Fruit fly (Drosophila melanogaster) whole organism, embryonic: ENCODE results near the gene CG17768.

ENCODE experiments used
- Ada2b ChIP-seq: fragments of 200-800 bp; sonication (Bioruptor generic); IDR thresholded peaks from 2 replicates; pipeline ENCODE4 v1.3.6; 2022; ENCODE audit warnings: missing biosample characterization, missing genetic modification characterization
- Adf1 ChIP-seq: fragments of 200-800 bp; sonication (Bioruptor generic); IDR thresholded peaks from 2 replicates; pipeline ENCODE4 v1.3.6; 2022; ENCODE audit warnings: missing biosample characterization, missing genetic modification characterization
- Antp ChIP-seq: fragments of 200-800 bp; sonication (Bioruptor generic); optimal IDR thresholded peaks from 3 replicates; lab custom pipeline; 2016; ENCODE audit warnings: missing biosample characterization, missing genetic modification characterization
- Atf3 ChIP-seq: fragments of 200-800 bp; sonication (Bioruptor generic); optimal IDR thresholded peaks from 3 replicates; lab custom pipeline; 2016; ENCODE audit warnings: missing biosample characterization, missing genetic modification characterization
- Atf6 ChIP-seq: fragments of 200-800 bp; sonication (Bioruptor generic); IDR thresholded peaks from 2 replicates; pipeline ENCODE4 v1.3.6; 2022; ENCODE audit warnings: missing biosample characterization, missing genetic modification characterization
- CG1024 ChIP-seq: fragments of 200-800 bp; sonication (Bioruptor generic); IDR thresholded peaks from 2 replicates; pipeline ENCODE4 v1.3.6; 2022; ENCODE audit warnings: missing biosample characterization, missing genetic modification characterization
- CG12155 ChIP-seq: fragments of 200-800 bp; sonication (Bioruptor generic); optimal IDR thresholded peaks from 3 replicates; lab custom pipeline; 2016; ENCODE audit warnings: missing biosample characterization, missing genetic modification characterization
- CG12659 ChIP-seq: fragments of 200-800 bp; sonication (Bioruptor generic); optimal IDR thresholded peaks from 3 replicates; lab custom pipeline; 2017; ENCODE audit warnings: mild to moderate bottlenecking, missing biosample characterization, missing genetic modification reagents, missing genetic modification characterization
- CG13123 ChIP-seq: fragments of 200-800 bp; sonication (Bioruptor generic); optimal IDR thresholded peaks from 2 replicates; lab custom pipeline; 2016; ENCODE audit warnings: missing biosample characterization, missing genetic modification characterization
- CG1602 ChIP-seq: fragments of 200-800 bp; sonication (Bioruptor generic); optimal IDR thresholded peaks from 3 replicates; lab custom pipeline; 2016; ENCODE audit warnings: missing biosample characterization, missing genetic modification characterization
- CG17385 ChIP-seq: fragments of 200-800 bp; sonication (Bioruptor generic); optimal IDR thresholded peaks from 3 replicates; lab custom pipeline; 2018; ENCODE audit warnings: missing biosample characterization, mild to moderate bottlenecking, missing genetic modification characterization
- CG17802 ChIP-seq: fragments of 200-800 bp; sonication (Bioruptor generic); optimal IDR thresholded peaks from 2 replicates; lab custom pipeline; 2018; ENCODE audit warnings: missing biosample characterization, mild to moderate bottlenecking, missing genetic modification characterization, moderate library complexity
- CG2889 ChIP-seq: fragments of 200-800 bp; sonication (Bioruptor generic); IDR thresholded peaks from 3 replicates; pipeline ENCODE4 v1.3.6; 2022; ENCODE audit warnings: missing biosample characterization, missing genetic modification characterization
- CG6175 ChIP-seq: fragments of 200-800 bp; sonication (Bioruptor generic); IDR thresholded peaks from 3 replicates; pipeline ENCODE4 v1.3.6; 2022; ENCODE audit warnings: missing biosample characterization, missing genetic modification characterization
- CG6791 ChIP-seq: fragments of 200-800 bp; sonication (Bioruptor generic); IDR thresholded peaks from 3 replicates; pipeline ENCODE4 v1.3.6; 2022; ENCODE audit warnings: missing biosample characterization, missing genetic modification characterization; ENCODE audit not compliant: partially characterized antibody
- CG7556 ChIP-seq: fragments of 200-800 bp; sonication (Bioruptor generic); optimal IDR thresholded peaks from 2 replicates; lab custom pipeline; 2017; ENCODE audit warnings: missing biosample characterization, mild to moderate bottlenecking, missing genetic modification characterization
- CG8359 ChIP-seq: fragments of 200-800 bp; sonication (Bioruptor generic); optimal IDR thresholded peaks from 2 replicates; lab custom pipeline; 2017; ENCODE audit warnings: missing biosample characterization, mild to moderate bottlenecking, missing genetic modification characterization, borderline replicate concordance
- CG8765 ChIP-seq: fragments of 200-800 bp; sonication (Bioruptor generic); IDR thresholded peaks from 2 replicates; pipeline ENCODE4 v1.3.6; 2022; ENCODE audit warnings: missing biosample characterization, missing genetic modification characterization
- CG8944 ChIP-seq: fragments of 200-800 bp; sonication (Bioruptor generic); optimal IDR thresholded peaks from 3 replicates; lab custom pipeline; 2016; ENCODE audit warnings: missing biosample characterization, missing genetic modification characterization
- Camta ChIP-seq: fragments of 200-800 bp; sonication (Bioruptor generic); optimal IDR thresholded peaks from 2 replicates; lab custom pipeline; 2016; ENCODE audit warnings: missing biosample characterization, missing genetic modification characterization
- Eip74EF ChIP-seq, 2 experiments: fragments of 200-800 bp in 1 of 2; fragments of >200 bp in 1 of 2; sonication (Bioruptor generic) in 1 of 2; optimal IDR thresholded peaks; 2 replicates each; lab custom pipeline; 2017 to 2019; ENCODE audit warnings: missing biosample characterization in 2 of 2, missing genetic modification characterization in 2 of 2, mild to moderate bottlenecking in 1 of 2, moderate library complexity in 1 of 2
- Fer1 ChIP-seq: fragments of 200-800 bp; sonication (Bioruptor generic); optimal IDR thresholded peaks from 2 replicates; lab custom pipeline; 2017; ENCODE audit warnings: missing biosample characterization, mild to moderate bottlenecking, missing genetic modification characterization
- HLH4C ChIP-seq: fragments of 200-800 bp; sonication (Bioruptor generic); IDR thresholded peaks from 3 replicates; pipeline ENCODE4 v1.3.6; 2022; ENCODE audit warnings: missing biosample characterization, missing genetic modification characterization; ENCODE audit not compliant: partially characterized antibody
- Hey ChIP-seq: fragments of 200-800 bp; sonication (Bioruptor generic); optimal IDR thresholded peaks from 3 replicates; lab custom pipeline; 2018; ENCODE audit warnings: missing biosample characterization, mild to moderate bottlenecking, missing genetic modification characterization
- HmgD ChIP-seq: fragments of 200-800 bp; sonication (Bioruptor generic); optimal IDR thresholded peaks from 3 replicates; lab custom pipeline; 2016; ENCODE audit warnings: missing biosample characterization, missing genetic modification characterization
- HmgZ ChIP-seq: fragments of 200-800 bp; sonication (Bioruptor generic); optimal IDR thresholded peaks from 2 replicates; lab custom pipeline; 2018; ENCODE audit warnings: missing biosample characterization, mild to moderate bottlenecking, missing genetic modification characterization
- Lhr ChIP-seq: fragments of 200-800 bp; sonication (Bioruptor generic); optimal IDR thresholded peaks from 3 replicates; lab custom pipeline; 2017; ENCODE audit warnings: mild to moderate bottlenecking, missing biosample characterization, missing genetic modification reagents, missing genetic modification characterization
- Mrtf ChIP-seq: fragments of 200-800 bp; sonication (Bioruptor generic); IDR thresholded peaks from 3 replicates; pipeline ENCODE4 v1.3.6; 2022; ENCODE audit warnings: missing biosample characterization, missing genetic modification characterization
- NK7.1 ChIP-seq: fragments of 200-800 bp; sonication (Bioruptor generic); optimal IDR thresholded peaks from 3 replicates; lab custom pipeline; 2016; ENCODE audit warnings: missing biosample characterization, missing genetic modification characterization
- Nf-YC ChIP-seq: fragments of 200-800 bp; optimal IDR thresholded peaks from 3 replicates; lab custom pipeline; 2019; ENCODE audit warnings: missing biosample characterization, mild to moderate bottlenecking, missing genetic modification characterization, moderate library complexity
- ac ChIP-seq: fragments of 200-800 bp; sonication (Bioruptor generic); optimal IDR thresholded peaks from 3 replicates; lab custom pipeline; 2017; ENCODE audit warnings: missing biosample characterization, mild to moderate bottlenecking, missing genetic modification characterization
- amos ChIP-seq: fragments of 200-800 bp; sonication (Bioruptor generic); IDR thresholded peaks from 2 replicates; pipeline ENCODE4 v1.3.6; 2022; ENCODE audit warnings: missing biosample characterization, missing genetic modification characterization; ENCODE audit not compliant: partially characterized antibody
- ash1 ChIP-seq: fragments of 200-800 bp; sonication (Bioruptor generic); optimal IDR thresholded peaks from 2 replicates; lab custom pipeline; 2018; ENCODE audit warnings: missing biosample characterization, mild to moderate bottlenecking, missing genetic modification characterization
- bigmax ChIP-seq: fragments of 200-800 bp; sonication (Bioruptor generic); optimal IDR thresholded peaks from 2 replicates; lab custom pipeline; 2018; ENCODE audit warnings: missing biosample characterization, mild to moderate bottlenecking, missing genetic modification characterization
- br ChIP-seq: fragments of >200 bp; optimal IDR thresholded peaks from 2 replicates; lab custom pipeline; 2017
- bsh ChIP-seq, 2 experiments: fragments of 200-800 bp; sonication (Bioruptor generic); optimal IDR thresholded peaks; 2 replicates each; lab custom pipeline; 2017 to 2018; ENCODE audit warnings: mild to moderate bottlenecking in 2 of 2, missing biosample characterization in 2 of 2, missing genetic modification characterization in 2 of 2, moderate library complexity in 1 of 2
- dan ChIP-seq: fragments of 200-800 bp; sonication (Bioruptor generic); IDR thresholded peaks from 2 replicates; pipeline ENCODE4 v1.3.6; 2022; ENCODE audit warnings: missing biosample characterization, missing genetic modification characterization
- ems ChIP-seq: fragments of 200-800 bp; sonication (Bioruptor generic); optimal IDR thresholded peaks from 3 replicates; lab custom pipeline; 2016; ENCODE audit warnings: missing biosample characterization, missing genetic modification characterization
- gce ChIP-seq: fragments of 200-800 bp; sonication (Bioruptor generic); IDR thresholded peaks from 3 replicates; pipeline ENCODE4 v1.3.6; 2022; ENCODE audit warnings: missing biosample characterization, missing genetic modification characterization
- gsb ChIP-seq: fragments of 200-800 bp; sonication (Bioruptor generic); IDR thresholded peaks from 2 replicates; pipeline ENCODE4 v1.3.6; 2022; ENCODE audit warnings: missing biosample characterization, missing genetic modification characterization
- insv ChIP-seq, 2 experiments: fragments of 200-800 bp; sonication (Bioruptor generic); optimal IDR thresholded peaks; 3 replicates each; lab custom pipeline; 2016 to 2018; ENCODE audit warnings: missing biosample characterization in 2 of 2, missing genetic modification characterization in 2 of 2
- jigr1 ChIP-seq: fragments of 200-800 bp; sonication (Bioruptor generic); IDR thresholded peaks from 3 replicates; pipeline ENCODE4 v1.3.6; 2022; ENCODE audit warnings: missing biosample characterization, missing genetic modification characterization
- mam ChIP-seq: fragments of 200-800 bp; sonication (Bioruptor generic); optimal IDR thresholded peaks from 3 replicates; lab custom pipeline; 2016; ENCODE audit warnings: missing biosample characterization, missing genetic modification characterization
- odd ChIP-seq: fragments of 200-800 bp; sonication (Bioruptor generic); optimal IDR thresholded peaks from 2 replicates; lab custom pipeline; 2017; ENCODE audit warnings: missing biosample characterization, mild to moderate bottlenecking, missing genetic modification characterization
- onecut ChIP-seq: fragments of 200-800 bp; sonication (Bioruptor generic); IDR thresholded peaks from 2 replicates; pipeline ENCODE4 v1.3.6; 2022; ENCODE audit warnings: missing biosample characterization, missing genetic modification characterization
- ranshi ChIP-seq: fragments of 200-800 bp; sonication (Bioruptor generic); IDR thresholded peaks from 2 replicates; pipeline ENCODE4 v1.3.6; 2022; ENCODE audit warnings: missing biosample characterization, missing genetic modification characterization
- schlank ChIP-seq: fragments of 200-800 bp; sonication (Bioruptor generic); optimal IDR thresholded peaks from 2 replicates; lab custom pipeline; 2018; ENCODE audit warnings: missing biosample characterization, mild to moderate bottlenecking, missing genetic modification characterization
- seq ChIP-seq: fragments of 200-800 bp; sonication (Bioruptor generic); IDR thresholded peaks from 2 replicates; pipeline ENCODE4 v1.3.6; 2022; ENCODE audit warnings: missing biosample characterization, missing genetic modification characterization
- slp2 ChIP-seq: fragments of 200-800 bp; sonication (Bioruptor generic); optimal IDR thresholded peaks from 2 replicates; lab custom pipeline; 2016; ENCODE audit warnings: missing biosample characterization, missing genetic modification characterization

CG17768 gene

dm6 chr2L:10413251-10414127 lies 8.5 kb upstream of the CG17768 start, which contains the start of the genes CG5355 and Klp31E (continued):
- TF ChIP-seq NK7.1 (GFP tag; lab: Kevin White, UChicago) (peak; percentile 20), Atf3 (peak; percentile 51), CG12659 (peak; percentile 83), Adf1 (GFP tag; lab: Robert Waterston, UW) (no peak), onecut (GFP tag; lab: Robert Waterston, UW) (no peak), CG2889 (no peak), schlank (tag; lab: Kevin White, UChicago) (no peak), CG8944 (GFP tag; lab: Kevin White, UChicago) (peak; percentile 41), CG1602 (GFP tag; lab: Kevin White, UChicago) (peak; percentile 68), bsh (GFP tag; optimal IDR thresholded peaks at IDR 0.05; lab: Kevin White, UChicago) (peak in 1 of 2 experiments; percentile 58), CG7556 (GFP tag; lab: Kevin White, UChicago) (peak; percentile 84), dan (GFP tag; lab: Robert Waterston, UW) (no peak), seq (GFP tag; lab: Robert Waterston, UW) (0 out of 2 replicates have a peak, but pooled peaks have one; percentile 8), slp2 (peak; percentile 37), Antp (GFP tag; lab: Kevin White, UChicago) (peak; percentile 40), bigmax (no peak), Ada2b (GFP tag; lab: Robert Waterston, UW) (0 out of 2 replicates have a peak, but pooled peaks have one; percentile 7), gce (GFP tag; lab: Robert Waterston, UW) (peak; percentile 32; the same call in 1 of the 3 replicates), ash1 (GFP tag; lab: Kevin White, UChicago) (no peak), CG8765 (GFP tag; lab: Robert Waterston, UW) (no peak), Fer1 (peak; percentile 34), insv (GFP tag; optimal IDR thresholded peaks at IDR 0.05; lab: Kevin White, UChicago) (peak in 1 of 2 experiments; percentile 26), ac (GFP tag; lab: Kevin White, UChicago) (peak; percentile 15), CG13123 (GFP tag; lab: Kevin White, UChicago) (peak; percentile 2), Hey (no peak), HmgZ (tag; lab: Kevin White, UChicago) (peak; percentile 25), jigr1 (GFP tag; lab: Robert Waterston, UW) (no peak), Atf6 (GFP tag; lab: Robert Waterston, UW) (peak; percentile 62), amos (GFP tag; lab: Robert Waterston, UW) (peak; percentile 68; the same call in 1 of the 2 replicates), odd (peak; percentile 63), mam (peak; percentile 57), CG17802 (tag; lab: Kevin White, UChicago) (peak; percentile 94), CG12155 (peak; percentile 41), Mrtf (GFP tag; lab: Robert Waterston, UW) (no peak; the same call in 2 of the 3 replicates), HLH4C (GFP tag; lab: Robert Waterston, UW) (peak; percentile 65), HmgD (GFP tag; lab: Kevin White, UChicago) (peak; percentile 56), gsb (GFP tag; lab: Robert Waterston, UW) (no peak), CG6175 (GFP tag; lab: Robert Waterston, UW) (no peak), Eip74EF (GFP tag; optimal IDR thresholded peaks at IDR 0.05; lab: Kevin White, UChicago) (no peak), CG1024 (GFP tag; lab: Robert Waterston, UW) (0 out of 2 replicates have a peak, but pooled peaks have one; percentile 27), ranshi (GFP tag; lab: Robert Waterston, UW) (0 out of 2 replicates have a peak, but pooled peaks have one; percentile 44), CG6791 (GFP tag; lab: Robert Waterston, UW) (peak; percentile 57; the same call in 1 of the 3 replicates), Lhr (GFP tag; lab: Kevin White, UChicago) (peak; percentile 19), ems (GFP tag; lab: Kevin White, UChicago) (peak; percentile 46), CG8359 (GFP tag; lab: Kevin White, UChicago) (peak; percentile 14), CG17385 (GFP tag; lab: Kevin White, UChicago) (peak; percentile 47), Nf-YC (tag; lab: Kevin White, UChicago) (peak; percentile 76), Camta (no peak), br (lab: Kevin White, UChicago) (no peak)
